Worm (Caenorhabditis elegans) whole organism, L1 larva: ENCODE measurements around the gene T03F6.9.

Experiments
- ceh-82 ChIP-seq, 3 experiments: fragments of 150-350 bp in 1 of 3; sonication (generic microtip) in 2 of 3; optimal IDR thresholded peaks; 2 replicates each; lab custom pipeline; 2014 to 2017; ENCODE audit warnings: missing biosample characterization in 3 of 3, missing genetic modification characterization in 3 of 3
- ceh-90 ChIP-seq: sonication (generic microtip); optimal IDR thresholded peaks from 2 replicates; lab custom pipeline; 2016; ENCODE audit warnings: missing genetic modification characterization, missing compliant biosample characterization
- mdl-1 ChIP-seq, 2 experiments: fragments of 150-350 bp; optimal IDR thresholded peaks; 2 replicates each; lab custom pipeline; 2014 to 2017; ENCODE audit warnings: missing biosample characterization in 2 of 2, missing genetic modification characterization in 2 of 2, inconsistent platforms in 1 of 2
- nhr-237 ChIP-seq: fragments of 150-350 bp; optimal IDR thresholded peaks from 2 replicates; lab custom pipeline; 2014; ENCODE audit warnings: missing biosample characterization, missing genetic modification characterization
- rnt-1 ChIP-seq: sonication (generic microtip); optimal IDR thresholded peaks from 2 replicates; lab custom pipeline; 2016; ENCODE audit warnings: mild to moderate bottlenecking, missing genetic modification characterization, moderate library complexity, missing compliant biosample characterization
- unc-62 ChIP-seq: fragments of 150-350 bp; optimal IDR thresholded peaks from 2 replicates; lab custom pipeline; 2014; ENCODE audit warnings: missing biosample characterization, missing genetic modification reagents, missing genetic modification characterization
- ztf-4 ChIP-seq: fragments of 150-350 bp; optimal IDR thresholded peaks from 2 replicates; lab custom pipeline; 2014; ENCODE audit warnings: missing biosample characterization, missing genetic modification characterization

- TF ChIP-seq mdl-1 (tag; optimal IDR thresholded peaks at IDR 0.05; lab: Kevin White, UChicago) (no peak), ceh-82 (tag; optimal IDR thresholded peaks at IDR 0.05; lab: Kevin White, UChicago) (no peak), rnt-1 (tag; lab: Kevin White, UChicago) (no peak), nhr-237 (no peak), ceh-90 (tag; lab: Kevin White, UChicago) (no peak), unc-62 (GFP tag; lab: Kevin White, UChicago) (no peak), ztf-4 (tag; lab: Kevin White, UChicago) (no peak)
Observed at ce11 chrIII:13390789-13391188, 19.9 kb upstream of the T03F6.9 start.
